Worm (Caenorhabditis elegans) whole organism, L3 larva: ENCODE measurements around the gene dpy-4.

Experiments used
- ama-1 ChIP-seq: fragments of 150-350 bp; optimal IDR thresholded peaks from 2 replicates; lab custom pipeline; 2018
- fkh-2 ChIP-seq: fragments of 150-350 bp; optimal IDR thresholded peaks from 2 replicates; lab custom pipeline; 2014; ENCODE audit warnings: missing biosample characterization, missing genetic modification reagents, missing genetic modification characterization
- lin-39 ChIP-seq: fragments of 150-350 bp; optimal IDR thresholded peaks from 2 replicates; lab custom pipeline; 2018; ENCODE audit warnings: missing biosample characterization, missing genetic modification reagents, missing genetic modification characterization
- nhr-11 ChIP-seq: fragments of 150-350 bp; optimal IDR thresholded peaks from 2 replicates; lab custom pipeline; 2014; ENCODE audit warnings: missing biosample characterization, missing genetic modification characterization
- nhr-12 ChIP-seq: fragments of 150-350 bp; optimal IDR thresholded peaks from 2 replicates; lab custom pipeline; 2014; ENCODE audit warnings: missing biosample characterization, missing genetic modification characterization
- nhr-25 ChIP-seq: sonication (generic microtip); optimal IDR thresholded peaks from 2 replicates; lab custom pipeline; 2017; ENCODE audit warnings: missing biosample characterization, missing genetic modification characterization
- nhr-77 ChIP-seq: fragments of 150-350 bp; optimal IDR thresholded peaks from 2 replicates; lab custom pipeline; 2014; ENCODE audit warnings: missing biosample characterization, missing genetic modification characterization
- pha-4 ChIP-seq: fragments of 150-350 bp; optimal IDR thresholded peaks from 2 replicates; lab custom pipeline; 2014; ENCODE audit warnings: missing biosample characterization, missing genetic modification reagents, missing genetic modification characterization
- pqm-1 ChIP-seq: fragments of 150-350 bp; optimal IDR thresholded peaks from 2 replicates; lab custom pipeline; 2017; ENCODE audit warnings: missing biosample characterization, missing genetic modification characterization, inconsistent platforms
- skn-1 ChIP-seq: fragments of 150-350 bp; optimal IDR thresholded peaks from 2 replicates; lab custom pipeline; 2014; ENCODE audit warnings: missing biosample characterization, missing genetic modification characterization
- unc-62 ChIP-seq: fragments of 150-350 bp; sonication (generic microtip); optimal IDR thresholded peaks from 4 replicates; lab custom pipeline; 2014; ENCODE audit warnings: missing biosample characterization, missing genetic modification reagents, missing genetic modification characterization
- zag-1 ChIP-seq: fragments of 150-350 bp; optimal IDR thresholded peaks from 2 replicates; lab custom pipeline; 2014; ENCODE audit warnings: missing biosample characterization, missing genetic modification characterization

- TF ChIP-seq nhr-25 (tag; lab: Kevin White, UChicago) (no peak), zag-1 (tag; lab: Kevin White, UChicago) (no peak), skn-1 (no peak), lin-39 (tag; lab: Kevin White, UChicago) (no peak), nhr-11 (tag; lab: Kevin White, UChicago) (no peak), nhr-12 (tag; lab: Kevin White, UChicago) (no peak), nhr-77 (no peak), unc-62 (no peak), pha-4 (tag; lab: Kevin White, UChicago) (no peak), pqm-1 (no peak), ama-1 (no peak), fkh-2 (tag; lab: Kevin White, UChicago) (no peak)
Measured at ce11 chrIV:14949048-14949447, 37.5 kb downstream of the dpy-4 start.
